Worm (Caenorhabditis elegans) whole organism, L3 larva: ENCODE data around the gene C54F6.5.

Source experiments
- fos-1 ChIP-seq: fragments of 150-350 bp; optimal IDR thresholded peaks from 2 replicates; lab custom pipeline; 2014; ENCODE audit warnings: missing biosample characterization, missing genetic modification characterization
- jun-1 ChIP-seq: fragments of 150-350 bp; optimal IDR thresholded peaks from 2 replicates; lab custom pipeline; 2014; ENCODE audit warnings: missing biosample characterization, missing genetic modification reagents, missing genetic modification characterization
- nhr-12 ChIP-seq: fragments of 150-350 bp; optimal IDR thresholded peaks from 2 replicates; lab custom pipeline; 2014; ENCODE audit warnings: missing biosample characterization, missing genetic modification characterization
- skn-1 ChIP-seq: fragments of 150-350 bp; optimal IDR thresholded peaks from 2 replicates; lab custom pipeline; 2014; ENCODE audit warnings: missing biosample characterization, missing genetic modification characterization

- TF ChIP-seq jun-1 (tag; lab: Kevin White, UChicago): no peak
- TF ChIP-seq skn-1 (tag; lab: Kevin White, UChicago): no peak
- no peak for TF ChIP-seq nhr-12 (tag; lab: Kevin White, UChicago)
- TF ChIP-seq fos-1 (tag; lab: Kevin White, UChicago): no peak
Observed at ce11 chrV:7558693-7559092, 29.8 kb downstream of the C54F6.5 start, which contains the start of gene ets-7.
